Fruit fly (Drosophila melanogaster) whole organism, larva: ENCODE data around the gene Paics.

ENCODE experiments used
- noc ChIP-seq: fragments of 200-800 bp; sonication (Bioruptor generic); optimal IDR thresholded peaks from 3 replicates; lab custom pipeline; 2019; ENCODE audit warnings: missing biosample characterization, mild to moderate bottlenecking, missing genetic modification characterization, moderate library complexity

Gene Paics

DNA sequence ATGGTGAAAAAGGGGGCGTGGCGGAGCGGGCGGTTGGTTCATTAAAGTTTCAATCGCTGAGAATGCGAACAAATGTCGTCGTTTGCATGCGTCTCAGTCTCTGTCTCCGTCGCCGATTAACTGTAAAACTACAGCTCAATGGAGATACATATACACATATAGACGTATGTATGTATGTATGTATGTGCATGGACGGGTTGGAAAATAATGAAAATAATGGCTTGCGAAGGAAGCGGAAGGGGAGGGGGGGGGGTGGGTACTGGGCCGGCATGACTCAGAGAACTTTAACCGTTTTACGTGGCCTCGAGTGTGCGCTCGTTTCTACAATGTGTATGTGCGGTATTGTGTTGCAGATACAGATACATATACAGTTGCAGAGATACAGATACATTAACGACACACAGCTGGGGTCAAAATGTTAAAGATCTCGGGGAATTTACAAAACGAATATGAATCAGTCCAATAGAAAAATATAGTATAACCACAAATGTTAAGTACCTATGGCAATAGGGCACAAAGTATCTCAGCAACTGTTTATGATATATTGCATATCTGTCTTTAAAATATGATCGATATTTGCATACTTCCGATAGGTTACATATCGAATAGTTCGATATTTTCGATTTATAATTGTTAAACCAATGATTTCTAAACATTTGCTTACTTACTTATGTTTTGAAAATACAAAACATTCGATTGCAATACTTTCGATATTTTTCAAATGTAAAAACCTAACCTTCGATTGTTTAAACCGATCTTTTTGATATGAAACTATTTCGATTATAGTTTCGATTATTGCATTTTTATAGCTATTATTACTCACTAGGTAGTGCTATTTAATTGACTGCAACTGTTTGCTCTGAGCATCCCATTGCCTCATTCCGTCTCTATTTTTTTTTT, 35.9 kb downstream of the Paics start:
- no peak for TF ChIP-seq noc (tag; lab: Kevin White, UChicago)

DNA sequence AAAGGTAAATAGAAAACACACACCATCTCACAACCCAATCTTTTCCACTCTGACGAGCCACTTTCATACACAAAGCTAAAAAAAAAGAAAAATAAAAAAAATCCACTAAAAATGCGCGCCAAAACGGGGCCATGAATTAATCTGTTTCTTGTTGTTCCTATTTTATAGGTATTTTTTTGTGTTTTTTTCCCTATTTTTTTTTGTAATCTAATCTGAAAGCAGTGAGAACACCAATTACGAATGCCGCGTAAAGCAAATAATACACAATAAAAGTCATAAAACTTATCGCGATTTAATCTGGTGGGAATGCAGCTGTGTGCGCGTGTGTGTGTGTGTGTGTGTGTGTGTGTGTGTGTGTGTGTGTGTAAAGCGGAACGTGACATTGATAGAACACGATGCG, 37.1 kb downstream of the Paics start:
- TF ChIP-seq noc (tag; lab: Kevin White, UChicago) = peak; percentile 63

DNA sequence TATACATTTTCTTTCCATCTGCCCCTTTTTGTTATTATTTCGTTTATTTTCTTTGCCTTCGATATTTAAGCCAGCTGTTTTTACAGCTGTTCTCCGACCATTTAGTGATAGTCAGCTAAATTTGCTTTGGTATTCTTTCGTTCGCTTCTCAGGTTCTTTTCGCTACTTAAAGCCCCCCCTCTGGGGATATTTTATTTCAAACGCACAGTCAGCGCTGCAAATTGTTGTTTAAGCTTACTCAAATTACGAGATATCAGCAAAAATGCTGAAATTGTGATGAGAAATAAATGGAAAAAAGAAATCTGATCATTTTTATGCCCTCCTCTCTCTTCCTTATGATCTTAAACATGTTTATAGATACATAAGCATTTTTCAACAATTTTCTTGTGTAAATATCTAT, 38.4 kb downstream of the Paics start:
- TF ChIP-seq noc (tag; lab: Kevin White, UChicago) = no peak

DNA sequence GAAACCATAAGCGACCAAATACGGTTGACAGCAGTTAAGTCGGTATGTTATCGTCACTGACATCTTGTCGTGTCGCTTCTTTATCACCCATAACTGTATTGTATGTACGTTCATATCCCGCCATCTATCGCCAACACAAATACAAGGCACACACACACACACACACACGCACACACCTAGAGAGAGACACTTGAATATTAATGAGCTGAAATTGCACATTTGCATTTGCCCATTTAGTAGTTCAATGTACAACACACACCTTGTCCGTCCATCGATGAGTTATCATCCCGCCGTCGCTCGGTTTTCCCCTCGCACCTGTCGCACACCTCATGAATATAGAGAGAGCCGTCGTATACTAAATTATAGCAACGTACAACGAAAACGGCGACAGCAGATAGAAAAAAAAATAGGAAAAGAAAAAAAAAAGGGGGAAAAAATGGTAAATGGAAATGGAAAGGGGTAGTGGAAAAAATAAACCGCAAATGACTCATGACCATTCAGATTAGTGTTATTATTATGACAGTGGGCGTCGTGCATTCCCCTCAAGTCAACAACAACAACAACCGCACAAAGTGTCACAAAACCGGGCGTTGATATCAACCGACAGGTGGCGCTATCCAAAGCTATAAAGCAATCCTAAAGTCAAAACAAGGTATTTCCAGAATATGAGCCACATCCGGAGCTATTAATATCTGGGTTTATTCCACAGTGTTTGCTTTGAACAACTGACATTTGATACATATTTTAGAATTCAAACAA, 39.1 kb downstream of the Paics start:
- peak; percentile 2 for TF ChIP-seq noc (tag; lab: Kevin White, UChicago)

DNA sequence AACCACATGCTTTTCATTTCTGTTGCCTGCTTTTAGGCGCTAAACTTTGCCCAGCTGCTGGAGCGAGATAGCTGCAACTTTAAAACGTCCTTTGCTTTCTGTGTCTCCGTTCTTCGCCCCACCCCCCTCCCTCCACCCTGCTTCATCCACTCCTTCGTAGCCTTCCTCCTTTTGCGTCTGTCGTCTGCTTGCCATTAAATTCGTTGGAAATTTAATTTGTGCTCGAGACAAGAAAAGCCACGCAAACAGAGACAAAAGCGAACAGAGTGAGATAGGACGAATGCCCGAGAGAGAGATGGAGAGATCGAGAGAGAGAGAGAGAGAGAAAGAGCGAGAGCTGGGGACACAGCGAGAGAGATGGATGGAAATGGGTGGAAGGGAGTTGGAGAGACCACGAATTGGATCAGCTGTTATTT, 40.5 kb downstream of the Paics start:
- no peak for TF ChIP-seq noc (tag; lab: Kevin White, UChicago)

DNA sequence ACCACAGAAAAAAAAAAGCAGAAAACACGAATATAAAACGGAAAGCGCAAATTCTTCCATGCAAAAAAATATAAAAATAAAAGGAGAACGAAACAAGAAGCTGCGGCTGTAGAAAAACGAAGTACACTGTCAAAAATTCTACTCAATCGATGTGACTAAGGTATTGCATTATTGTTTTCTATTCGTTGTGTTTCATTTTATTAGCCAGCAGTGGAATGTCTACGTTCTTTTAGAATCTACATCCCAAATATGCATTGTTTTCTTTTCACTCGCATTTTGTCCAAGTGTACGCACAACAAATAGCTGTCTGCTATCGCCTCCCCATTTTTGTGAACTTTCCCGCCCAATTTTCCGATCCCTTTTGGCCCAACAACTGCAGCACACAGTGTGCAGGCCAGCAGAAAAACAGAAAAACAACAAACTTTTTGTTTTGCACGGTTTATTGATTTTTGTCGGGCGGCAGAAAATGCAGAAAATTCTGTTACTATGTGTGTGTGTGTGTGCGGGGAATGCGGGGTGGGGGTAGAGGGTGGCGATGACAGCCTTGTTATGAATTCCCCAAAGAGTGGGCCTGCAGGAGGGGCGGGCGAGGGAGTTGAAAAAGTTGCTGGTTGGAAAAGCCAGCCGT, 41.2 kb downstream of the Paics start:
- peak; percentile 41 for TF ChIP-seq noc (tag; lab: Kevin White, UChicago)

DNA sequence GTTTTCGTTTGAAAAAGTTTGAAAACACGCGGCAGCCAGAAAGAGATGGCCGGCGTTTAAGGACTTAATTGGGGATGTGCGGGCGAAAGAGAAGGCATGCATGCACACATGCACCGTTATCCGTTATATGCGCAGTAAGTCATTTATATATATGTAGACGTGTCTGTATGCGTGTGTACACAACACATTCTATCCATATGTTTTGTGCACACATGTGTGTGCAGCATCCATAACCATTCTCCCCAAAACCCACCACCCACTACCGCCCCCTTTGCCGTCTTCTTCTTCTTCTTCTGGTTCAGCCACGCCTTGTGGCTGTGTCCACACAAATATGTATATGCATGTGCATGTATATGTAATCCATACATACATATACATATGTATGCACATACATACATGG, 41.8 kb downstream of the Paics start:
- TF ChIP-seq noc (tag; lab: Kevin White, UChicago) = no peak

DNA sequence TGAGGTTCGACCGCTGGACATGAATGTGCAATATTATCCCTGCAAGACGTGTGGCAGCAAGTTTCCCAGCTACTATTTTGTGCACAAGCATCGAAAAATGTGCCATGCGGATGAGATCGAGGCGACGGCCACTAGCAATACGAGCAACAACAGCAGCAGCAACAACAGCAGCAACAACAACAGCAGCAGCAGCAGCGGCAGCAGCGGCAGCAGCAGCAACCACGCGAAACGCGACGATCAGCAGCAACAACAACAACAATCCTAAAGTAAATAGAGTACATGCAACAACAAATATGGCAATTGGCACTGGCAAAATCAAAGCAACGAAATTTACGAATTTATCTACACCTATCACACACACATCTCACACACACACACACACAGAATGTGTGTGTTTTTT, 52.1 kb downstream of the Paics start:
- TF ChIP-seq noc (tag; lab: Kevin White, UChicago) = no peak
